Worm (Caenorhabditis elegans) whole organism, L3 larva: ENCODE measurements around the gene Y48A6B.3.

Experiments
- R02D3.7 ChIP-seq: fragments of 150-350 bp; optimal IDR thresholded peaks from 2 replicates; lab custom pipeline; 2014; ENCODE audit warnings: missing biosample characterization, missing genetic modification characterization
- ZK546.5 ChIP-seq: sonication (generic microtip); optimal IDR thresholded peaks from 2 replicates; lab custom pipeline; 2017; ENCODE audit warnings: missing biosample characterization, missing genetic modification characterization
- aly-2 ChIP-seq: fragments of 150-350 bp; optimal IDR thresholded peaks from 2 replicates; lab custom pipeline; 2014; ENCODE audit warnings: missing biosample characterization, missing genetic modification characterization
- ama-1 ChIP-seq: fragments of 150-350 bp; optimal IDR thresholded peaks from 2 replicates; lab custom pipeline; 2018
- ceh-16 ChIP-seq: sonication (generic microtip); optimal IDR thresholded peaks from 2 replicates; lab custom pipeline; 2017; ENCODE audit warnings: missing biosample characterization, missing genetic modification characterization
- ceh-28 ChIP-seq: fragments of 150-350 bp; optimal IDR thresholded peaks from 2 replicates; lab custom pipeline; 2014; ENCODE audit warnings: missing biosample characterization, missing genetic modification reagents, missing genetic modification characterization
- ceh-82 ChIP-seq: fragments of 150-350 bp; optimal IDR thresholded peaks from 2 replicates; lab custom pipeline; 2014; ENCODE audit warnings: missing biosample characterization, missing genetic modification characterization
- ceh-9 ChIP-seq: sonication (generic microtip); optimal IDR thresholded peaks from 2 replicates; lab custom pipeline; 2018; ENCODE audit warnings: missing biosample characterization, missing genetic modification characterization
- daf-12 ChIP-seq: fragments of 150-350 bp; optimal IDR thresholded peaks from 2 replicates; lab custom pipeline; 2014; ENCODE audit warnings: missing biosample characterization, missing genetic modification reagents, missing genetic modification characterization
- egl-27 ChIP-seq: sonication (generic microtip); optimal IDR thresholded peaks from 4 replicates; lab custom pipeline; 2017; ENCODE audit warnings: missing biosample characterization, missing genetic modification reagents, missing genetic modification characterization
- egl-5 ChIP-seq: fragments of 150-350 bp; optimal IDR thresholded peaks from 2 replicates; lab custom pipeline; 2017; ENCODE audit warnings: missing biosample characterization, missing genetic modification reagents, missing genetic modification characterization, inconsistent platforms
- elt-1 ChIP-seq: fragments of 150-350 bp; optimal IDR thresholded peaks from 2 replicates; lab custom pipeline; 2014; ENCODE audit warnings: missing biosample characterization, missing genetic modification characterization
- elt-2 ChIP-seq: sonication (generic microtip); optimal IDR thresholded peaks from 2 replicates; lab custom pipeline; 2016; ENCODE audit warnings: missing genetic modification reagents, mild to moderate bottlenecking, missing genetic modification characterization, missing compliant biosample characterization
- elt-3 ChIP-seq, 3 experiments: fragments of 150-350 bp in 1 of 3; sonication (generic microtip) in 2 of 3; optimal IDR thresholded peaks; 2 replicates in 2 of 3; 4 replicates in 1 of 3; lab custom pipeline; 2014 to 2017; ENCODE audit warnings: missing biosample characterization in 3 of 3, missing genetic modification characterization in 3 of 3
- fkh-10 ChIP-seq: sonication (generic microtip); optimal IDR thresholded peaks from 2 replicates; lab custom pipeline; 2017; ENCODE audit warnings: missing biosample characterization, missing genetic modification reagents, missing genetic modification characterization
- fkh-2 ChIP-seq: fragments of 150-350 bp; optimal IDR thresholded peaks from 2 replicates; lab custom pipeline; 2014; ENCODE audit warnings: missing biosample characterization, missing genetic modification reagents, missing genetic modification characterization
- fos-1 ChIP-seq: fragments of 150-350 bp; optimal IDR thresholded peaks from 2 replicates; lab custom pipeline; 2014; ENCODE audit warnings: missing biosample characterization, missing genetic modification characterization
- hmg-11 ChIP-seq: sonication (generic microtip); optimal IDR thresholded peaks from 2 replicates; lab custom pipeline; 2016; ENCODE audit warnings: missing genetic modification characterization, missing compliant biosample characterization
- lin-15B ChIP-seq: fragments of 150-350 bp; optimal IDR thresholded peaks from 2 replicates; lab custom pipeline; 2014; ENCODE audit warnings: missing biosample characterization, missing genetic modification characterization
- lin-39 ChIP-seq: fragments of 150-350 bp; optimal IDR thresholded peaks from 2 replicates; lab custom pipeline; 2018; ENCODE audit warnings: missing biosample characterization, missing genetic modification reagents, missing genetic modification characterization
- lsy-12 ChIP-seq: sonication (generic microtip); optimal IDR thresholded peaks from 2 replicates; lab custom pipeline; 2016; ENCODE audit warnings: mild to moderate bottlenecking, missing genetic modification characterization, missing compliant biosample characterization
- mdl-1 ChIP-seq: fragments of 150-350 bp; optimal IDR thresholded peaks from 2 replicates; lab custom pipeline; 2014; ENCODE audit warnings: missing biosample characterization, missing genetic modification characterization
- mml-1 ChIP-seq: fragments of 150-350 bp; sonication (generic microtip); optimal IDR thresholded peaks from 3 replicates; lab custom pipeline; 2014; ENCODE audit warnings: missing biosample characterization, missing genetic modification characterization
- nhr-11 ChIP-seq: fragments of 150-350 bp; optimal IDR thresholded peaks from 2 replicates; lab custom pipeline; 2014; ENCODE audit warnings: missing biosample characterization, missing genetic modification characterization
- nhr-12 ChIP-seq: fragments of 150-350 bp; optimal IDR thresholded peaks from 2 replicates; lab custom pipeline; 2014; ENCODE audit warnings: missing biosample characterization, missing genetic modification characterization
- nhr-23 ChIP-seq: fragments of 150-350 bp; optimal IDR thresholded peaks from 2 replicates; lab custom pipeline; 2014; ENCODE audit warnings: missing biosample characterization, missing genetic modification reagents, missing genetic modification characterization
- nhr-237 ChIP-seq: fragments of 150-350 bp; optimal IDR thresholded peaks from 2 replicates; lab custom pipeline; 2014; ENCODE audit warnings: missing biosample characterization, missing genetic modification characterization
- nhr-25 ChIP-seq: sonication (generic microtip); optimal IDR thresholded peaks from 2 replicates; lab custom pipeline; 2017; ENCODE audit warnings: missing biosample characterization, missing genetic modification characterization
- nhr-28 ChIP-seq: fragments of 150-350 bp; optimal IDR thresholded peaks from 2 replicates; lab custom pipeline; 2014; ENCODE audit warnings: missing biosample characterization, missing genetic modification characterization
- nhr-43 ChIP-seq: sonication (generic microtip); optimal IDR thresholded peaks from 2 replicates; lab custom pipeline; 2016; ENCODE audit warnings: mild to moderate bottlenecking, missing genetic modification characterization, missing compliant biosample characterization; ENCODE audit not compliant: poor library complexity, severe bottlenecking
- nhr-67 ChIP-seq: fragments of 150-350 bp; optimal IDR thresholded peaks from 2 replicates; lab custom pipeline; 2014; ENCODE audit warnings: missing biosample characterization, missing genetic modification characterization
- nhr-76 ChIP-seq: fragments of 150-350 bp; sonication (generic microtip); optimal IDR thresholded peaks from 5 replicates; lab custom pipeline; 2014; ENCODE audit warnings: missing biosample characterization, missing genetic modification characterization
- nhr-77 ChIP-seq: fragments of 150-350 bp; optimal IDR thresholded peaks from 2 replicates; lab custom pipeline; 2014; ENCODE audit warnings: missing biosample characterization, missing genetic modification characterization
- pqm-1 ChIP-seq: fragments of 150-350 bp; optimal IDR thresholded peaks from 2 replicates; lab custom pipeline; 2017; ENCODE audit warnings: missing biosample characterization, missing genetic modification characterization, inconsistent platforms
- skn-1 ChIP-seq: fragments of 150-350 bp; optimal IDR thresholded peaks from 2 replicates; lab custom pipeline; 2014; ENCODE audit warnings: missing biosample characterization, missing genetic modification characterization
- tbx-2 ChIP-seq: sonication (generic microtip); optimal IDR thresholded peaks from 2 replicates; lab custom pipeline; 2016; ENCODE audit warnings: mild to moderate bottlenecking, missing genetic modification characterization, missing compliant biosample characterization
- unc-39 ChIP-seq: sonication (generic microtip); optimal IDR thresholded peaks from 4 replicates; lab custom pipeline; 2017; ENCODE audit warnings: missing biosample characterization, missing genetic modification characterization
- unc-62 ChIP-seq: fragments of 150-350 bp; sonication (generic microtip); optimal IDR thresholded peaks from 4 replicates; lab custom pipeline; 2014; ENCODE audit warnings: missing biosample characterization, missing genetic modification reagents, missing genetic modification characterization
- zag-1 ChIP-seq: fragments of 150-350 bp; optimal IDR thresholded peaks from 2 replicates; lab custom pipeline; 2014; ENCODE audit warnings: missing biosample characterization, missing genetic modification characterization
- ztf-11 ChIP-seq: fragments of 150-350 bp; optimal IDR thresholded peaks from 2 replicates; lab custom pipeline; 2014; ENCODE audit warnings: missing biosample characterization, missing genetic modification characterization
- ztf-4 ChIP-seq: fragments of 150-350 bp; optimal IDR thresholded peaks from 2 replicates; lab custom pipeline; 2014; ENCODE audit warnings: missing biosample characterization, missing genetic modification characterization

The Y48A6B.3 gene

DNA sequence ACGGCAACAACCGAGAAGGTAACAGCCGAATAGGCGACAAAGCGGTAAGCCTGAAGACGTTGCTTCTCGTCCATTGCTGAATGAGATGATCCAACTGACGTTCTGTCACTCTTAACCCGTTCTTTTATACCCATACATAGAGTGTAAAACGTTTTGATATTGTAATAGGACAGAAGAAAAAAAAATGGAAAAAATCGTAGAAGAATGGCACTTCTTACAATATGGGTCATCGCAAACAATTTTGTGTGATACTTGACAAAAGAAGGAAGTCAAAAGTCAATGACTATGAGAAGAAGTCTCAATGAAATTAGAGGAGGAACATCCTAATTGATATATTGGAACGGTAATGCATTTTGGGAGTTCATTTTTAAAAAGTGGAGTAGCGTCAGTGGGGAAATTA, 24.9 kb upstream of the Y48A6B.3 start, which contains the start of gene col-92:
Gene col-92 (minus strand): TSS at position 101 of the 400 bp plus-strand sequence.
- TF ChIP-seq nhr-25 (tag; lab: Kevin White, UChicago): peak; percentile 4
- TF ChIP-seq pqm-1: no peak
- TF ChIP-seq, all 47 proteins: peak for 1

DNA sequence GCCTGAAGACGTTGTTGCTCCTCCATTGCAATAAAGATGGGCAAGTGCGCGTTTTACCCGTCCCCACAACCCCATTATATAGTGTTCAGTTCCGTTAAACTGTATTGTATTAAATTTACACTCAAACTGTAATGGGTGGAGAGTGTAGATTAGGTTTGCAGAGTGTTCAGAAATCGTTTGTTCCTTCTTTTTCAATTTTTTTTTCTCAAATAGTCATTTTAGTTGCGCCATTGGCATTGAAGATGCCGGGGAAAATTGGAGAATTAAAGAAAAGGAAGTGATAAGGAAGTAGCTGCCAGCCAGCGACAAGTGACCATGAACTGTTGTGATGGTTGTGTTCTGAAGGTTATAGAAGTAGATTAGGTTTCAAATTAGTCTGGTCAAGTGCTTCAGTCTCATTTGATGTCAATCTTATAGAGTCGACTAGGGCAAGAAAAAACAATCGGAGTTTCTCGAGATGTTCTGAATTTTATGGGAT, 22.4 kb upstream of the Y48A6B.3 start, which contains the start of gene col-93:
Gene col-93 (minus strand): TSS at position 51 of the 478 bp plus-strand sequence.
- TF ChIP-seq fos-1 (tag; lab: Kevin White, UChicago) (no peak), fkh-10 (no peak), nhr-25 (tag; lab: Kevin White, UChicago) (peak; percentile 86), ceh-9 (no peak), unc-62 (GFP tag; lab: Kevin White, UChicago) (peak; percentile 14), ceh-28 (no peak), elt-3 (tag; optimal IDR thresholded peaks at IDR 0.05; lab: Kevin White, UChicago) (peak in 1 of 3 experiments; percentile 49)
- TF ChIP-seq, all 47 proteins: peak for 3

DNA sequence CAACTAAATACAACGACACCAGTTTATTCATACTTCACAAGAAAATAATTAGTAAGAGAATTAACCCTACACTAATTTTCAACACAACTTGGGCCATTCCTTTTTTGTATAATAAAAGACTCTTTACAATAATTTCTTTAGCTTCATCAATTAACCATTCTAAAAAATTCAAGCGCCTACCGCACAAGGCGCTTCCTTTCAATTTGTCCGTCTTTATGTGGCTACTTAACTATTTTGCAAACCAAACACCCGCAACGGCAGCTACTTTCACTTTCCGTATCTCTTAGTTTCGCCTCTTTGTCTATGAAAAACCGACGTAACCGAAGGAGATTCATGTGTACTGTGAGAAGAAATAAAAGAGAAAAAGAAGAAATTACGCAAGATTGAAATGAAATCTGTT, 21.6 kb upstream of the Y48A6B.3 start:
- peak; percentile 48 for TF ChIP-seq nhr-43 (tag; lab: Kevin White, UChicago)
- peak; percentile 25 for TF ChIP-seq nhr-25 (tag; lab: Kevin White, UChicago)

DNA sequence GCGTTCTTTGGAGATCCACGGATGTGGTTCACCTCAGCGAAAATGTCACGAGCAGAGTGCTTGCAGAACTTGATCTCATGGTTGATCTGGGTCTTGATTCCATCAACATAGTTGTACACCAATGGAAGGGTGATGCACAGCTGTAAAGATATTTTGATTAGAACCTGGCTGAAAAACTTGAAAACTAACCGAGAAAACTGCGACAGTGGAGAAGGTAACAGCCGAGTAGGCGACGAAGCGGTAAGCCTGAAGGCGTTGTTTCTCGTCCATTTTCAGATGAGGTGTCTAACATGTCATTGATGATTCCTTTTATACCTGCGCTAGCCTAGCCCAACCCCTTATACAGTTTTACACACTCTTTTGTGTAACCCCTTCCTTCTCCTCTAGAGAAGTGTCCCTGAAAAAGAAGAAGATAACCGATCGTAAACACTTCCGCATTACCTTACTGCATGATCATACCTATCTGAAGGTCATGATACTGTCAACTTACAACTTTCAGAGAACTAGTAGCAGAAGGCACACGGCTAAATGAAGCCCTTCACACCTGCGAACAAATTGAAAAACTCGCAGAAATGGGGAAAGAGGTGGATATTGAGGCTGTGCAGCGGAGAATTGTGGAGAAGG, 20.3 kb upstream of the Y48A6B.3 start, which contains the start of gene col-94:
Gene col-94 (minus strand): TSS at position 313 of the 624 bp plus-strand sequence.
- no peak for TF ChIP-seq fkh-10
- no peak for TF ChIP-seq mml-1 (tag; lab: Kevin White, UChicago)
- no peak for TF ChIP-seq ztf-4 (tag; lab: Kevin White, UChicago)
- no peak for TF ChIP-seq pqm-1
- no peak for TF ChIP-seq fkh-2 (tag; lab: Kevin White, UChicago)
- peak; percentile 3 for TF ChIP-seq ama-1 (lab: Kevin White, UChicago)
- no peak for TF ChIP-seq egl-27 (tag; lab: Kevin White, UChicago)
- no peak for TF ChIP-seq lin-39 (tag; lab: Kevin White, UChicago)
- TF ChIP-seq nhr-28 (tag; lab: Kevin White, UChicago): no peak
- no peak for TF ChIP-seq ceh-28
- TF ChIP-seq ceh-16 (tag; lab: Kevin White, UChicago): no peak
- no peak for TF ChIP-seq unc-39
- TF ChIP-seq nhr-25 (tag; lab: Kevin White, UChicago): peak; percentile 91
- no peak for TF ChIP-seq nhr-77

DNA sequence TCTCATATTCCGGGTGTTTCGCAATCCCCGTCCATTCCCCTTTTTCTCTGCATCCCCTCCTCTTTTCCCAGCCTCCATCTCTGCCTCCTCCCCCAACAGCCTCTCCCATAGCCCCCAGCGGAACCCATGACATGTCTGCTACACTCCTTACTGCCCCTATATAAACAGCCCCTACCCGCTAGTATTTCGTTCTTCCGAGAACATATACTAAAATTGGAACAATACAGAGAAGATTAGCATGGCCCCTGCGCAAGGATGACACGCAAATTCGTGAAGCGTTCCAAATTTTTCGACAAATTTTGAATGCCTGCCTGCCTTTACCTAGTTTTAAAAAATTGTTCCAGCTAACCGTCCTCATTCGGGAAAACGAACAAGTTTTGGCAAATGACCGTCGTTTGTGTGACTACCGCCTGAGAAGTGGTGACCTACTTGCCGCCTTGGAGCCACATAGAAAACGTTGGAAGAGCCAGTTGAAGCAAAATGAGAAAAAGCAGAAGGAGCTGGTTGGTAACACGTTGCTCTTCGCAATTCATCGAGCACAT, 18.5 kb upstream of the Y48A6B.3 start:
- TF ChIP-seq nhr-43 (tag; lab: Kevin White, UChicago) (peak; percentile 96), nhr-237 (tag; lab: Kevin White, UChicago) (peak; percentile 37), elt-3 (tag; optimal IDR thresholded peaks at IDR 0.05; lab: Kevin White, UChicago) (peak in 1 of 3 experiments; percentile 88), lin-39 (tag; lab: Kevin White, UChicago) (peak; percentile 92), R02D3.7 (tag; lab: Kevin White, UChicago) (peak; percentile 86), hmg-11 (peak; percentile 100), ztf-11 (tag; lab: Kevin White, UChicago) (peak; percentile 43), nhr-28 (tag; lab: Kevin White, UChicago) (no peak), elt-2 (tag; lab: Kevin White, UChicago) (peak; percentile 68), daf-12 (no peak), fkh-10 (peak; percentile 50), elt-1 (tag; lab: Kevin White, UChicago) (peak; percentile 40), tbx-2 (peak; percentile 95), ZK546.5 (tag; lab: Kevin White, UChicago) (no peak), nhr-11 (tag; lab: Kevin White, UChicago) (peak; percentile 26), aly-2 (tag; lab: Kevin White, UChicago) (peak; percentile 88), pqm-1 (peak; percentile 37), egl-5 (tag; lab: Kevin White, UChicago) (peak; percentile 93), nhr-67 (peak; percentile 31), ceh-82 (tag; lab: Kevin White, UChicago) (peak; percentile 96), nhr-25 (tag; lab: Kevin White, UChicago) (peak; percentile 95), ceh-28 (peak; percentile 88), ztf-4 (tag; lab: Kevin White, UChicago) (peak; percentile 87), nhr-23 (tag; lab: Kevin White, UChicago) (peak; percentile 95), nhr-76 (tag; lab: Kevin White, UChicago) (no peak), nhr-77 (peak; percentile 87), ceh-16 (tag; lab: Kevin White, UChicago) (peak; percentile 57), nhr-12 (no peak), lsy-12 (tag; lab: Kevin White, UChicago) (peak; percentile 96), ama-1 (lab: Kevin White, UChicago) (peak; percentile 26), skn-1 (tag; lab: Kevin White, UChicago) (peak; percentile 58), egl-27 (tag; lab: Kevin White, UChicago) (peak; percentile 77), ceh-9 (no peak), lin-15B (tag; lab: Kevin White, UChicago) (peak; percentile 69), mdl-1 (tag; lab: Kevin White, UChicago) (peak; percentile 52), unc-39 (peak; percentile 67), zag-1 (peak; percentile 67)
